Fruit fly (Drosophila melanogaster) S2 (cell line): ENCODE results near the gene CG43090.

ENCODE experiments used
- CG8478 ChIP-seq: fragments of >200 bp; optimal IDR thresholded peaks from 2 replicates; lab custom pipeline; 2018
- CTCF ChIP-seq, 2 experiments: fragments of >200 bp; optimal IDR thresholded peaks; 2 replicates each; lab custom pipeline; 2018

- TF ChIP-seq CTCF (optimal IDR thresholded peaks at IDR 0.05; lab: Kevin White, UChicago) = no peak
- no peak for TF ChIP-seq CG8478 (lab: Kevin White, UChicago)
These were observed 17.0 kb upstream of the CG43090 start for dm6 chrX:6216650-6217049.
